Fruit fly (Drosophila melanogaster): ENCODE data around the gene dpr10.

Gene dpr10

DNA sequence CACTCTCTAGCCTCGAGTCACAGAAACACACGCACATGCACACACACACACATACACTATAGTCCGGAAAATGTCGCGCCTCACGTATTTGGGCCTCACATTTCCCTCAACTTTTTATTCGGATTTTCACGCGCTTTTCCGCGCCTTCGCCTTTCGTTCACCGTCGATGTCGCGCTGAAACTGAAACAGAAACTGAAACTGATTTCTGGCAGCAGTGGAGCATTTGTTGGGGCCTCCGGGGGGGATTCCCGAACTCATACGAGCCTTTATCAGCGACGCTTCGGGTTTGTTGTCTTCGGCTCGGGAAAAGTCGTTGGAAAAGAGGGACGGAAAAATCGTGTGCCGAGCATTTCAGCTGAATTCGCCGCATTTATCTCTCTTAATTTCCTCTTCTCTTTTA is at the start of gene dpr10:
Gene dpr10, minus strand, starts transcription at position 185 of the 400 bp plus-strand sequence.
- TF ChIP-seq CG8478 (optimal IDR thresholded peaks at IDR 0.05): no peak

DNA sequence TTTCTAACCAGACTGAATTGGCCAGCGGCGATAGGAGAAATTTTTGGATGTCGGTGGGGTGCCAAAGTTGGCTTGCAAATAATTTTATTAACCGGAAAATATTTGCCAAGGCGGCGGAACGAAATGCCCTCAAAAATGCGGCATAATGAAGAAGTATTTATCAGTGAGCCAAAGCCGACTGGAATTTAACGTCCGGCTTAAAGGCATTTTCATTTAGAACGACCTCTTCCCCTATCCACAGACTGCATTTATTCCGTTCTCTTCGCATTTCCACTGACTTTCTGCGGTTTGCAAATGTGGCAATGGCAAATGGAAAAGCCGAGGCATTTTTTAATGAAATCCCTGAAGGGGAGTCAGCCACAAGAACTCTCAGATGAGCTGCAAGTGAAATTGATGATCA is 47.1 kb upstream of the dpr10 start:
- TF ChIP-seq pan (optimal IDR thresholded peaks at IDR 0.05): no peak
- no peak for TF ChIP-seq usp (GFP tag; optimal IDR thresholded peaks at IDR 0.05)
- no peak for TF ChIP-seq psq (optimal IDR thresholded peaks at IDR 0.05)
- TF ChIP-seq CG8478 (optimal IDR thresholded peaks at IDR 0.05): no peak
- no peak for TF ChIP-seq Dll (optimal IDR thresholded peaks at IDR 0.05)
- no peak for TF ChIP-seq EcR (GFP tag; optimal IDR thresholded peaks at IDR 0.05)

DNA sequence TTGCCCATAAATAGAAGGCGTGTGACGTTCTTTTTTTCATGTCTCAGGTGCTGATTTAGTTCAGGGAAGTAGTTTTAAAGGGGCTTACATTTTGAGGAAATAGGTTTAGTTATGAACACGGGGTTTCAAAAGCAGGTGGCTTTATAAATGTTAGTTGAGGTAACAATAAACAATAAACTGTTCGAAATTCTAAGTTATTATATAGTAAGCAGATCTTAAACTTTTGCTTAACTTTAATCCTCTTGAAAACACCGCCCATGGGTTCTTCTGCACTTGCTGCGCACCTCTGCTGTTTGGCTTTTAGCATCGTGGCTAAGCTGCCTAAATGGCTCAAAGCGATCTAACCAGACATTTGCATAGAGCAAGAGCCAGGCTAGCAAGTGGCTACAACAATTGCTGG is 44.6 kb upstream of the dpr10 start:
- TF ChIP-seq EcR (GFP tag; optimal IDR thresholded peaks at IDR 0.05) (no peak), pan (optimal IDR thresholded peaks at IDR 0.05) (no peak), usp (GFP tag; optimal IDR thresholded peaks at IDR 0.05) (no peak), CG8478 (optimal IDR thresholded peaks at IDR 0.05) (no peak), Dll (optimal IDR thresholded peaks at IDR 0.05) (no peak), psq (optimal IDR thresholded peaks at IDR 0.05) (no peak)

DNA sequence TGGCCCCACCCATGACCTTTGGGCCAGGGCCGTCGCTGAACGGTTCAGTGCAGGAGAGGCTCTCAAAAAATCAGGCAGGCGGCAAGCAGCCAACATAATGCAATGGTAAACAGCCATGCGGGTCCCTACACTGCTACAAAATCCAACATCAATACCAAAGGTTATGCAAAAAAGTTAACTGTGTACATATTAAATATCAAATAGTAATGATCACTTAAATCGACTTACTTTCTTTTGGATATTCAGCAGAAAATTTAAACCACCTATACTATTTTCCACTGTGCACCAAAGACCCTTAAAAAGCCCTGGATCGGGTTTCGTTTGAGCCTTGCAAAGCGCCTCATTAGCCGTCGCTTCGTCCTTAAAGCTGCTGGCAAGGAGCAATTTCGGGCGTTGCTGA is 41.2 kb upstream of the dpr10 start:
- no peak for TF ChIP-seq EcR (GFP tag; optimal IDR thresholded peaks at IDR 0.05)
- TF ChIP-seq usp (GFP tag; optimal IDR thresholded peaks at IDR 0.05): no peak
- no peak for TF ChIP-seq CG8478 (optimal IDR thresholded peaks at IDR 0.05)
- TF ChIP-seq psq (optimal IDR thresholded peaks at IDR 0.05): no peak
- TF ChIP-seq Dll (optimal IDR thresholded peaks at IDR 0.05): no peak
- TF ChIP-seq pan (optimal IDR thresholded peaks at IDR 0.05): no peak

DNA sequence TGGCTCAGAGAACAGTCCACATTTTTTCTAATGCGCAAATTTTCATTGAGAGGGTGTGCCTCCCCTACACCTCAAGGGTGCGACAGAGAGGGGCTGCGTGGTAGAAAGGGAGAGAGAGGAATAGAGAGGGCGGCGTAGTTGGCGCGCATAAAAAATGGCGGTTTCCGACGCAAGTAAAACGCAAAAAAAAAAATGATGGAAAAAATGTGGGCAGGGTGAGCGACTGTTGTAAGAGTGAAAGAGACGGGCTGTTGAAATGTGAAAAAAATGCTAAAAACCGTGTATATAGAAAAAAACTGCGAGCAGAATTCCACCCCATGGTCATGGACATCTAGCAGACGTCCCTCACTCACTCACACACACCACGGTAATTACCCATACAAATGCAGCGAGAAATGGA is 40.1 kb upstream of the dpr10 start:
- TF ChIP-seq CG8478 (optimal IDR thresholded peaks at IDR 0.05) (no peak), Dll (optimal IDR thresholded peaks at IDR 0.05) (no peak), psq (optimal IDR thresholded peaks at IDR 0.05) (no peak), usp (GFP tag; optimal IDR thresholded peaks at IDR 0.05) (no peak), EcR (GFP tag; optimal IDR thresholded peaks at IDR 0.05) (no peak), pan (optimal IDR thresholded peaks at IDR 0.05) (no peak)

DNA sequence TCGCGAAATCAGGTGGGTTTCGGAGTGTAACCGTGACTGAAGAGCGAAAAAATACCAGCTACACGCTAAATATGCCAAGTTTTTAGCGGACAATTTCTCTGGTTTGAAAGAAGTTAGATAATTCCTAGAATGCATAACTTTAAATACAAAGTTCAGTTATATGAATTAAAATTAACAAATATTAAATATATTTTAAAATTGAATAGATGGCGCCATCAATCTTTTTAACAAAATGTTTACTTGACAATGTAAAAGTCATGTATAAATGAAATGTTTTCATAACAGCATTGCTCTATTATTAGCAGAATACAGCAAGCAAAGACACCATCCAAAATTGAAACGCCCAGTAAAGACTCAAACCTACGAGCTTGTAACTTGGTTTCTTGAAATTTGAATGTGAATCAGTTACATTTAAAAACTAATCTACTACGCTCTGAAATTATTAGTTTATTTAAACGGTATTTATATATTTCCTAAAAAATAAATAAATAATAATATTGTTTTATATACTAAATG is 39.4 kb upstream of the dpr10 start, which contains the start of gene scramb1:
Gene scramb1, minus strand, starts transcription at position 27 of the 516 bp plus-strand sequence.
- TF ChIP-seq psq (optimal IDR thresholded peaks at IDR 0.05): no peak
- TF ChIP-seq pan (optimal IDR thresholded peaks at IDR 0.05): no peak
- TF ChIP-seq Dll (optimal IDR thresholded peaks at IDR 0.05): no peak
- TF ChIP-seq usp (GFP tag; optimal IDR thresholded peaks at IDR 0.05): no peak
- TF ChIP-seq EcR (GFP tag; optimal IDR thresholded peaks at IDR 0.05): no peak
- no peak for TF ChIP-seq CG8478 (optimal IDR thresholded peaks at IDR 0.05)

DNA sequence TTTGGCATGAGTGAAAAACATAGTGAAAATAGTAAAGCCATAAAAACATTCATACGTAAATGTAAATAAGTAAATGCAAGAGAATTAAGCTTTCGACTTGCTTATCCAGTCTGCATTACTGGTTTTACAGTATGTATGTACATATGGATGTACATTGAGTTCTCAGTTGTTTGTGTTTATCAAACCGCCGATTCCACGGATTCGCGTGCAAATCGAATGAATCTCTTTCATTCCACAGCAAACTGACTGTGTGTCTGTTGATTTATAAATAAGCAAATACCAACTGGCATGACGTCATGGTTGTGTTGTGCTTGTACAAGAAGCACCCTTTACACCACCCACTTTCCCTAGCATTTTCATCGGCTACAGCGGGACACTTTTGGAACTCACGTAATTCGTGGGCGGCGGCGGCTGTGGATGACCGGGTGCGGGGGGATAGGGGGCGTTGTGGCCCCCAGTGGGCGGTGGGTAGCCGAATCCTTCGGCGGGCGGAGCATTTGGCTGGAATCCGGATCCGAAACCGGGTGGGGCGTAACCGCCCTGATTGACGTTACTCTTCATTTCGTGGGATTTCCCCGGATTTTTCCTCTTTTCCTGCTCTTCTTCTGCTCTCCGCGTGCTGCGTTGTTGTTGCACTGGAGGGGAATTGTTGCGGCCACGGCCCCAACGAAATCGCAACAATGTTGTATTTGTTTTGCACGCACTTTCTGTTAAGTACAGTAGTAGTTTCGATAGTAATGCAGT is 38.7 kb upstream of the dpr10 start:
- no peak for TF ChIP-seq EcR (GFP tag; optimal IDR thresholded peaks at IDR 0.05)
- no peak for TF ChIP-seq Dll (optimal IDR thresholded peaks at IDR 0.05)
- TF ChIP-seq psq (optimal IDR thresholded peaks at IDR 0.05): no peak
- no peak for TF ChIP-seq CG8478 (optimal IDR thresholded peaks at IDR 0.05)
- TF ChIP-seq usp (GFP tag; optimal IDR thresholded peaks at IDR 0.05): no peak
- TF ChIP-seq pan (optimal IDR thresholded peaks at IDR 0.05): no peak

DNA sequence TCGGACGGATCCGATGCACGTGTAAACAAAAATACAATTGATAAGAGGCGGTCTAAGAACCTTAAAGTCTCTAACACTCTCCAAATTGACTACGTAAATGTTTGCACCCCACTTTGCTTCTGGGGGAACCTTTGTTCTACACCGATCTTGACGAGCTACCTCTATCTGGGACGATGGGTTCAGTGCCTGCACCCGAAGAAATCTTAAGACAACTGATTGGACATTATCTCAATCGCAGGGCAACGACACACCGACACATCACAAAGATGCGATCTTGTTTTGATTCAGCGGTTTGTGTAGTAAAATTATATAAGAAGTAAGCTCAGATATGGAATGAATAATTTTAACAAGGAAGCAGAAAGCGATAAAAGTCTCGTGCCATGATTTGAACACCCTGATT is 37.5 kb upstream of the dpr10 start:
- TF ChIP-seq usp (GFP tag; optimal IDR thresholded peaks at IDR 0.05): no peak
- TF ChIP-seq CG8478 (optimal IDR thresholded peaks at IDR 0.05): no peak
- no peak for TF ChIP-seq Dll (optimal IDR thresholded peaks at IDR 0.05)
- TF ChIP-seq EcR (GFP tag; optimal IDR thresholded peaks at IDR 0.05): no peak
- TF ChIP-seq pan (optimal IDR thresholded peaks at IDR 0.05): no peak
- TF ChIP-seq psq (optimal IDR thresholded peaks at IDR 0.05): no peak

DNA sequence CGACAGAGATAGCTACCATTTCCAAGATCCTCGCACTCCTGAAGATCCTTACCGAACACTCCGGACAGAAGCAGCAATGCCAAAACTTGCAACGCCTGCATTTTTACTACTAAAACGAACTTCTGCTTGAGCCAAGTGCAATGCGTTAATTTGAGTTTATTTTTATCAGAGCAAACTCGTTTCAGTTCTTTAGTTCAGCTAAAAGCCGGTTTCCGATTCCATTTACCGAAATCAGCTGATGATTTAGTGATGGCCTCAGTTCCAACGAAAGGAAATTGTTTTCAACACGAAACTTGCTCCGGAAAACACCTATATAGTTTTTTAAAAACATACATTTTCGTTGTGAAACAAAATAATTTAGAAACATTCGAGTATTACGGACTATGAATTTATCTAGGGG is 34.2 kb upstream of the dpr10 start, which contains the start of gene CG32055:
Gene CG32055, minus strand, starts transcription at position 101 of the 400 bp plus-strand sequence.
- TF ChIP-seq Dll (optimal IDR thresholded peaks at IDR 0.05) (no peak), CG8478 (optimal IDR thresholded peaks at IDR 0.05) (no peak), psq (optimal IDR thresholded peaks at IDR 0.05) (no peak), usp (GFP tag; optimal IDR thresholded peaks at IDR 0.05) (no peak), EcR (GFP tag; optimal IDR thresholded peaks at IDR 0.05) (no peak), pan (optimal IDR thresholded peaks at IDR 0.05) (no peak)

DNA sequence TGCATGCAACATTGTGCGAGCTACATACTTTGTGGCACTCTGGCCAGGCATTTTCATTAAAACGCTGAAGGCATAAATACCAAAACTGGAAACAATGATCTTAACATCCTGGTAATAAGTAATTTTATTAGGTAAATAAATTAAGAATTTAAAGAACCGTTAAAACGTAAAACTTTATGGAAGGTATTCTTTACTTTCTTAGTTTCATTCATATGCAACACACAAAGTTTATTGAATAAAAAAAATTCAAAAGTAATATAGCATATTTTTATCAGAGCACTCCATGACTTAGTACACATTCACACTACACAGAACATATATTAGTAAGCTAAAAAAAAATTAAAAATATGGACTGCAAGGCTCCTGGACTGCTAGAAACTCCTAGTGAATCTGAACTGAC is 29.5 kb upstream of the dpr10 start, which contains the start of gene CG8065:
Gene CG8065, plus strand, starts transcription at position 301 of the 400 bp plus-strand sequence.
- TF ChIP-seq psq (optimal IDR thresholded peaks at IDR 0.05) (no peak), usp (GFP tag; optimal IDR thresholded peaks at IDR 0.05) (no peak), Dll (optimal IDR thresholded peaks at IDR 0.05) (no peak), EcR (GFP tag; optimal IDR thresholded peaks at IDR 0.05) (no peak), pan (optimal IDR thresholded peaks at IDR 0.05) (no peak), CG8478 (optimal IDR thresholded peaks at IDR 0.05) (no peak)

DNA sequence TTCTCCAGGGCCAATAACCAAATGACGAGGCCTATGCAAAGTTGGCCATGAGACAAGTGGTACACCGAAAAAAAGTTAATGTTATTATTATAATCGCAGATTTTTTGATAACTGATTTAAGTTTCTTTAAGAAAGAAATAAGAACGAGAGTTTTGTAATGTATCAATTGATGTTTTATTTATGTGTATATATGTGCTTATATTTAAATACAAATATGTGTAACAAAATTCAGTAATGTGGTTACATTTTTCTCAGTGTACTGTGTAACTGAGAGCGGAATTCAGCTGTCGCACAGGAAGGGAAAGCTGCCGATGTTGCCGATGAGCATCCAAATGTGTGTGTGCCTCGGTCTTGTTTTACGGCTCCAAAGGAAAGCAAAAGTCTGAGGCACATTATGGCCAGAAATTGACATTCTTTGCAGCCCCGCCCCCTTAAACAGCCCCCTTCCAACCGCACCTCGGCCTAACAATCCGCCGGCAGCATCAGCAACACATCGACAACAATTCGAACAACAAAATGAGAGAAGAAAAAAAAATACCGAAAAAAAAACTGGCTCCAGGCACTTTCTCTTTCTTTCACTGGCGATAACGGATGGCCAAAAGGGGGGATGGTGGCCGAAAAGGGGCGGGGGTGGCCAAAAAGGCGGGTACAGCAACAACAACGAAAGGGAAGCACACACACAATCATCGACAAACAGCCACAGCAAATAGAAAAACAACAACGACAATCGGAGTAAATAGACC is 20.5 kb upstream of the dpr10 start:
- TF ChIP-seq Dll (optimal IDR thresholded peaks at IDR 0.05) (no peak), pan (optimal IDR thresholded peaks at IDR 0.05) (no peak), CG8478 (optimal IDR thresholded peaks at IDR 0.05) (no peak), usp (GFP tag; optimal IDR thresholded peaks at IDR 0.05) (no peak), EcR (GFP tag; optimal IDR thresholded peaks at IDR 0.05) (no peak), psq (optimal IDR thresholded peaks at IDR 0.05) (no peak)

DNA sequence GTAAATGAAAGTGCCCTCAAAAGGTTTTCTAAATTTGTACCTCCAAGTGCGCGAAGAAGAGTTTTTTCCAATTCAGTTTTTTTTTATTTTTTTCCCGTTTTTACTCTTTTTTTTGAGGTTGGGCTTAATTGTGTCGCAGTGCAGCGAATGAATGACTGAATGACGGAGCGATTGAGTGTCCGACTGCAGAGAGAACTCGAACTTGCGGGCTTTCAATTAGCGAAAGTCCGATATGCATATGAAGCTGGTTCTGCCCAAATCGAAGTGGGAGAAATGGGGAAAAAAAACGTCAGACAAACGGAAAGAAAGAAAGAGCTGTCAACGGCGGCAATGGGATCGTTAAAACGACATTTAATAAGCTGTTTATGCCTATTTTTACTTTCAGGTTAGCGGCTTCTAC is 19.9 kb upstream of the dpr10 start:
- TF ChIP-seq pan (optimal IDR thresholded peaks at IDR 0.05) (no peak), CG8478 (optimal IDR thresholded peaks at IDR 0.05) (no peak), Dll (optimal IDR thresholded peaks at IDR 0.05) (no peak), psq (optimal IDR thresholded peaks at IDR 0.05) (no peak), usp (GFP tag; optimal IDR thresholded peaks at IDR 0.05) (no peak), EcR (GFP tag; optimal IDR thresholded peaks at IDR 0.05) (no peak)

All from whole organism.